Fruit fly (Drosophila melanogaster) whole organism, embryonic: ENCODE results near the gene Ugt305A1.
A peak's percentile ranks its signal among the peaks of the same experiment; 100 is the strongest.

ENCODE experiments used
- B-H2 ChIP-seq: fragments of 200-800 bp; sonication (Bioruptor generic); optimal IDR thresholded peaks from 2 replicates; lab custom pipeline; 2018; ENCODE audit warnings: missing biosample characterization, mild to moderate bottlenecking, missing genetic modification characterization
- CG10366 ChIP-seq: fragments of 200-800 bp; sonication (Bioruptor generic); IDR thresholded peaks from 2 replicates; pipeline ENCODE4 v1.3.6; 2022; ENCODE audit warnings: missing biosample characterization, missing genetic modification characterization
- CG11085 ChIP-seq: fragments of 200-800 bp; sonication (Bioruptor generic); IDR thresholded peaks from 2 replicates; pipeline ENCODE4 v1.3.6; 2022; ENCODE audit warnings: missing biosample characterization, missing genetic modification characterization
- CG11247 ChIP-seq: fragments of 200-800 bp; sonication (Bioruptor generic); IDR thresholded peaks from 2 replicates; pipeline ENCODE4 v1.3.6; 2022; ENCODE audit warnings: missing biosample characterization, missing genetic modification characterization
- CG11504 ChIP-seq: fragments of 200-800 bp; sonication (Bioruptor generic); optimal IDR thresholded peaks from 3 replicates; lab custom pipeline; 2019; ENCODE audit warnings: missing biosample characterization, mild to moderate bottlenecking, missing genetic modification characterization, moderate library complexity
- CG12391 ChIP-seq: fragments of 200-800 bp; sonication (Bioruptor generic); optimal IDR thresholded peaks from 3 replicates; lab custom pipeline; 2018; ENCODE audit warnings: missing biosample characterization, mild to moderate bottlenecking, missing genetic modification characterization, moderate library complexity
- CG13296 ChIP-seq: fragments of 200-800 bp; sonication (Bioruptor generic); optimal IDR thresholded peaks from 3 replicates; lab custom pipeline; 2018; ENCODE audit warnings: missing biosample characterization, mild to moderate bottlenecking, missing genetic modification characterization
- CG14014 ChIP-seq: fragments of 200-800 bp; sonication (Bioruptor generic); IDR thresholded peaks from 2 replicates; pipeline ENCODE4 v1.3.6; 2022; ENCODE audit warnings: missing biosample characterization, missing genetic modification characterization
- CG14667 ChIP-seq: fragments of 200-800 bp; sonication (Bioruptor generic); IDR thresholded peaks from 2 replicates; pipeline ENCODE4 v1.3.6; 2022; ENCODE audit warnings: missing biosample characterization, missing genetic modification characterization
- CG14710 ChIP-seq: fragments of 200-800 bp; sonication (Bioruptor generic); optimal IDR thresholded peaks from 3 replicates; lab custom pipeline; 2019; ENCODE audit warnings: missing biosample characterization, mild to moderate bottlenecking, missing genetic modification characterization, moderate library complexity
- CG16779 ChIP-seq: fragments of 200-800 bp; sonication (Bioruptor generic); IDR thresholded peaks from 2 replicates; pipeline ENCODE4 v1.3.6; 2022; ENCODE audit warnings: missing biosample characterization, missing genetic modification characterization
- CG18599 ChIP-seq: fragments of 200-800 bp; sonication (Bioruptor generic); optimal IDR thresholded peaks from 3 replicates; lab custom pipeline; 2017; ENCODE audit warnings: missing biosample characterization, missing genetic modification characterization, mild to moderate bottlenecking, moderate library complexity, missing genetic modification reagents
- CG30020 ChIP-seq: fragments of 200-800 bp; optimal IDR thresholded peaks from 2 replicates; lab custom pipeline; 2019; ENCODE audit warnings: missing biosample characterization, mild to moderate bottlenecking, missing genetic modification characterization, moderate library complexity
- CG3281 ChIP-seq: fragments of 200-800 bp; sonication (Bioruptor generic); optimal IDR thresholded peaks from 3 replicates; lab custom pipeline; 2017; ENCODE audit warnings: missing biosample characterization, mild to moderate bottlenecking, missing genetic modification characterization
- CG33557 ChIP-seq: fragments of 200-800 bp; sonication (Bioruptor generic); optimal IDR thresholded peaks from 2 replicates; lab custom pipeline; 2019; ENCODE audit warnings: missing biosample characterization, mild to moderate bottlenecking, missing genetic modification characterization, moderate library complexity
- CG4328 ChIP-seq: fragments of 200-800 bp; sonication (Bioruptor generic); optimal IDR thresholded peaks from 3 replicates; lab custom pipeline; 2017; ENCODE audit warnings: missing biosample characterization, missing genetic modification reagents, missing genetic modification characterization
- CG6654 ChIP-seq: fragments of 200-800 bp; sonication (Bioruptor generic); optimal IDR thresholded peaks from 2 replicates; lab custom pipeline; 2017; ENCODE audit warnings: missing biosample characterization, mild to moderate bottlenecking, missing genetic modification characterization
- CG6689 ChIP-seq: fragments of 200-800 bp; sonication (Bioruptor generic); IDR thresholded peaks from 2 replicates; pipeline ENCODE4 v1.3.6; 2022; ENCODE audit warnings: missing biosample characterization, missing genetic modification characterization
- CG6791 ChIP-seq: fragments of 200-800 bp; sonication (Bioruptor generic); IDR thresholded peaks from 3 replicates; pipeline ENCODE4 v1.3.6; 2022; ENCODE audit warnings: missing biosample characterization, missing genetic modification characterization; ENCODE audit not compliant: partially characterized antibody
- CG6854 ChIP-seq: fragments of 200-800 bp; sonication (Bioruptor generic); optimal IDR thresholded peaks from 3 replicates; lab custom pipeline; 2017; ENCODE audit warnings: missing biosample characterization, mild to moderate bottlenecking, missing genetic modification characterization
- CG8281 ChIP-seq: fragments of 200-800 bp; sonication (Bioruptor generic); optimal IDR thresholded peaks from 2 replicates; lab custom pipeline; 2018; ENCODE audit warnings: missing biosample characterization, mild to moderate bottlenecking, missing genetic modification characterization, moderate library complexity
- CG8290 ChIP-seq, 3 experiments: fragments of 200-800 bp; sonication (Bioruptor generic); optimal IDR thresholded peaks; 2 replicates each; lab custom pipeline; 2016 to 2019; ENCODE audit warnings: missing biosample characterization in 3 of 3, missing genetic modification characterization in 3 of 3, mild to moderate bottlenecking in 2 of 3, moderate library complexity in 1 of 3
- Camta ChIP-seq: fragments of 200-800 bp; sonication (Bioruptor generic); optimal IDR thresholded peaks from 2 replicates; lab custom pipeline; 2016; ENCODE audit warnings: missing biosample characterization, missing genetic modification characterization
- CkIIα-i1 ChIP-seq: fragments of 200-800 bp; sonication (Bioruptor generic); IDR thresholded peaks from 2 replicates; pipeline ENCODE4 v1.3.6; 2022; ENCODE audit warnings: missing biosample characterization, missing genetic modification characterization
- D19B ChIP-seq: fragments of 200-800 bp; sonication (Bioruptor generic); optimal IDR thresholded peaks from 2 replicates; lab custom pipeline; 2017; ENCODE audit warnings: missing biosample characterization, mild to moderate bottlenecking, missing genetic modification characterization
- Dbx ChIP-seq: fragments of 200-800 bp; sonication (Bioruptor generic); IDR thresholded peaks from 3 replicates; pipeline ENCODE4 v1.3.6; 2022; ENCODE audit warnings: missing biosample characterization, missing genetic modification characterization
- Deaf1 ChIP-seq: fragments of 200-800 bp; optimal IDR thresholded peaks from 3 replicates; lab custom pipeline; 2019; ENCODE audit warnings: missing biosample characterization, mild to moderate bottlenecking, missing genetic modification characterization, moderate library complexity
- Dp ChIP-seq: fragments of 200-800 bp; sonication (Bioruptor generic); optimal IDR thresholded peaks from 2 replicates; lab custom pipeline; 2018; ENCODE audit warnings: missing biosample characterization, mild to moderate bottlenecking, missing genetic modification characterization, moderate library complexity
- Drgx ChIP-seq: fragments of 200-800 bp; sonication (Bioruptor generic); IDR thresholded peaks from 2 replicates; pipeline ENCODE4 v1.3.6; 2022; ENCODE audit warnings: missing biosample characterization, missing genetic modification characterization
- HmgZ ChIP-seq: fragments of 200-800 bp; sonication (Bioruptor generic); optimal IDR thresholded peaks from 2 replicates; lab custom pipeline; 2018; ENCODE audit warnings: missing biosample characterization, mild to moderate bottlenecking, missing genetic modification characterization
- Mad ChIP-seq: fragments of 200-800 bp; sonication (Bioruptor generic); optimal IDR thresholded peaks from 2 replicates; lab custom pipeline; 2016; ENCODE audit warnings: missing biosample characterization, missing genetic modification characterization
- NC2α ChIP-seq: fragments of 200-800 bp; sonication (Bioruptor generic); optimal IDR thresholded peaks from 2 replicates; lab custom pipeline; 2016; ENCODE audit warnings: missing biosample characterization, missing genetic modification characterization
- NfI ChIP-seq: fragments of 200-800 bp; sonication (Bioruptor generic); optimal IDR thresholded peaks from 3 replicates; lab custom pipeline; 2018; ENCODE audit warnings: missing biosample characterization, mild to moderate bottlenecking, missing genetic modification characterization, moderate library complexity
- Ssrp ChIP-seq: fragments of 200-800 bp; sonication (Bioruptor generic); optimal IDR thresholded peaks from 2 replicates; lab custom pipeline; 2018; ENCODE audit warnings: missing biosample characterization, mild to moderate bottlenecking, missing genetic modification characterization, moderate library complexity
- TFAM ChIP-seq: fragments of 200-800 bp; sonication (Bioruptor generic); optimal IDR thresholded peaks from 2 replicates; lab custom pipeline; 2017; ENCODE audit warnings: missing biosample characterization, missing genetic modification characterization, inconsistent platforms
- al ChIP-seq: fragments of 200-800 bp; sonication (Bioruptor generic); IDR thresholded peaks from 2 replicates; pipeline ENCODE4 v1.3.6; 2022; ENCODE audit warnings: missing biosample characterization, missing genetic modification characterization
- aop ChIP-seq: fragments of 200-800 bp; sonication (Bioruptor generic); IDR thresholded peaks from 2 replicates; pipeline ENCODE4 v1.3.6; 2022; ENCODE audit warnings: missing biosample characterization, missing genetic modification characterization
- chn ChIP-seq: fragments of 200-800 bp; sonication (Bioruptor generic); optimal IDR thresholded peaks from 2 replicates; lab custom pipeline; 2016; ENCODE audit warnings: missing biosample characterization, missing genetic modification characterization
- h ChIP-seq: fragments of >200 bp; optimal IDR thresholded peaks from 2 replicates; lab custom pipeline; 2017
- otp ChIP-seq: fragments of 200-800 bp; sonication (Bioruptor generic); IDR thresholded peaks from 3 replicates; pipeline ENCODE4, ENCODE4 v1.3.6; 2022; ENCODE audit warnings: missing biosample characterization, missing genetic modification characterization
- pb ChIP-seq: fragments of 200-800 bp; sonication (Bioruptor generic); optimal IDR thresholded peaks from 3 replicates; lab custom pipeline; 2016; ENCODE audit warnings: missing biosample characterization, missing genetic modification characterization
- pzg ChIP-seq: fragments of 200-800 bp; sonication (Bioruptor generic); optimal IDR thresholded peaks from 3 replicates; lab custom pipeline; 2018; ENCODE audit warnings: missing biosample characterization, mild to moderate bottlenecking, missing genetic modification characterization, moderate library complexity
- ranshi ChIP-seq: fragments of 200-800 bp; sonication (Bioruptor generic); IDR thresholded peaks from 2 replicates; pipeline ENCODE4 v1.3.6; 2022; ENCODE audit warnings: missing biosample characterization, missing genetic modification characterization
- slbo ChIP-seq: fragments of 200-800 bp; sonication (Bioruptor generic); IDR thresholded peaks from 2 replicates; pipeline ENCODE4 v1.3.6; 2022; ENCODE audit warnings: missing biosample characterization, missing genetic modification characterization
- slou ChIP-seq: fragments of 200-800 bp; sonication (Bioruptor generic); optimal IDR thresholded peaks from 3 replicates; lab custom pipeline; 2016; ENCODE audit warnings: missing biosample characterization, missing genetic modification characterization
- slp2 ChIP-seq: fragments of 200-800 bp; sonication (Bioruptor generic); optimal IDR thresholded peaks from 2 replicates; lab custom pipeline; 2016; ENCODE audit warnings: missing biosample characterization, missing genetic modification characterization
- trh ChIP-seq: fragments of 200-800 bp; sonication (Bioruptor generic); optimal IDR thresholded peaks from 2 replicates; lab custom pipeline; 2016; ENCODE audit warnings: missing biosample characterization, missing genetic modification characterization
- unpg ChIP-seq: fragments of 200-800 bp; sonication (Bioruptor generic); optimal IDR thresholded peaks from 3 replicates; lab custom pipeline; 2018; ENCODE audit warnings: missing biosample characterization, mild to moderate bottlenecking, missing genetic modification characterization, moderate library complexity
- vfl ChIP-seq: fragments of 200-800 bp; sonication (Bioruptor generic); optimal IDR thresholded peaks from 2 replicates; lab custom pipeline; 2016; ENCODE audit warnings: missing biosample characterization, missing genetic modification characterization
- yki ChIP-seq: fragments of >200 bp; optimal IDR thresholded peaks from 3 replicates; lab custom pipeline; 2018

Ugt305A1 gene

DNA sequence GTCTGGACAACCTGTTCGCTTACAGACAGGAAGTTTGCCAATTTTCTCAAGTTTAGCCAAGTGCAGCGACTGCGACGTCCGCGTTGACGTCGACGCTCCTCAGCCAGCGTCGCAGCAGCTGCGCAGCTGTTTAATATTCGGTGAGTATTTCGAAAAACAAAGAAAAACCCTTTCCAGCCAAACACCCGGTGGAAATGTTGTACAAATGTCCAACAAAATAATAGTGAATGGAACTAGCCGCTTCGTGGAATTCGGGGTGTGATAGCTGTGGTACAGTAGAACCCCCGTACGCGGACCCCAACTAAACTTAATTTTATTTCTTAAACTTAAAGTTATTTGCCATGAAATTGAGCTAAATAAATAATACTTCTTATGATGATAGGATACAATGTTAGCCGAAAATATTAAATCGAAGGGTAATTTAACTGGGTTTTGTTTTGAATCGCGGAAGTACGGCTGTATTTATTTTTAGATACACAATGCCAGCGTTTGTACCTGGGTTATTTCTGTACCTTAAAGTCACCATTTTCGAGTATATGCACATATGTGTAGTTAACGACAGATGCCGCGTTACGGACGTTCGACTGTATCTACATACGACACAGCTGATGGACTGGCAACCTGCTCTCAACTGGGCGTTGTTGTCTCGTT is 49.4 kb downstream of the Ugt305A1 start (continued):
- peak; percentile 38 for TF ChIP-seq NC2α
- no peak for TF ChIP-seq TFAM (GFP tag; lab: Kevin White, UChicago)
- TF ChIP-seq yki (lab: Kevin White, UChicago) = no peak
- peak; percentile 38; the same call in 1 of the 2 replicates for TF ChIP-seq CG14667 (GFP tag; lab: Robert Waterston, UW)
- peak; percentile 58 for TF ChIP-seq CG10366 (GFP tag; lab: Robert Waterston, UW)
- TF ChIP-seq CG6689 (GFP tag; lab: Robert Waterston, UW) = peak; percentile 57; the same call in 1 of the 2 replicates
- TF ChIP-seq chn = peak; percentile 58
- TF ChIP-seq D19B (GFP tag; lab: Kevin White, UChicago) = peak; percentile 60
- TF ChIP-seq trh = no peak
- peak; percentile 61 for TF ChIP-seq CG6654 (GFP tag; lab: Kevin White, UChicago)
- peak; percentile 85 for TF ChIP-seq CG11504 (tag; lab: Kevin White, UChicago)
- TF ChIP-seq CG12391 (tag; lab: Kevin White, UChicago) = peak; percentile 81
- peak; percentile 74 for TF ChIP-seq pb
- TF ChIP-seq CG14014 (GFP tag; lab: Robert Waterston, UW) = peak; percentile 44; the same call in 1 of the 2 replicates
- peak; percentile 62; the same call in 2 of the 3 replicates for TF ChIP-seq Dbx (GFP tag; lab: Robert Waterston, UW)
- peak; percentile 77 for TF ChIP-seq CG3281 (GFP tag; lab: Kevin White, UChicago)
- peak; percentile 79 for TF ChIP-seq CG13296
- peak; percentile 45 for TF ChIP-seq CG8281 (tag; lab: Kevin White, UChicago)
- TF ChIP-seq NfI (GFP tag; lab: Kevin White, UChicago) = peak; percentile 54
- TF ChIP-seq otp (GFP tag; lab: Robert Waterston, UW) = peak; percentile 43; the same call in 1 of the 3 replicates
- TF ChIP-seq Dp (GFP tag; lab: Kevin White, UChicago) = no peak
- peak; percentile 74 for TF ChIP-seq CG18599 (GFP tag; lab: Kevin White, UChicago)
- no peak for TF ChIP-seq CG16779 (GFP tag; lab: Robert Waterston, UW)
- no peak for TF ChIP-seq B-H2 (GFP tag; lab: Kevin White, UChicago)
- TF ChIP-seq Camta = peak; percentile 78
- peak; percentile 67 for TF ChIP-seq Drgx (GFP tag; lab: Robert Waterston, UW)
- TF ChIP-seq CG11247 = peak; percentile 33; the same call in 1 of the 2 replicates
- no peak for TF ChIP-seq vfl
- TF ChIP-seq CG11085 (GFP tag; lab: Robert Waterston, UW) = no peak
- TF ChIP-seq CG8290 (GFP tag; optimal IDR thresholded peaks at IDR 0.05; lab: Kevin White, UChicago) = peak; percentile 64
- peak in 1 of 2 experiments; percentile 50 for TF ChIP-seq CG8290 (tag; optimal IDR thresholded peaks at IDR 0.05; lab: Kevin White, UChicago)
- TF ChIP-seq Deaf1 (tag; lab: Kevin White, UChicago) = peak; percentile 40
- peak; percentile 74 for TF ChIP-seq CG14710
- no peak for TF ChIP-seq h (lab: Kevin White, UChicago)
- no peak for TF ChIP-seq aop (GFP tag; lab: Robert Waterston, UW)
- TF ChIP-seq slou (GFP tag; lab: Kevin White, UChicago) = peak; percentile 20
- TF ChIP-seq CG30020 = peak; percentile 32
- TF ChIP-seq ranshi (GFP tag; lab: Robert Waterston, UW) = 0 out of 2 replicates have a peak, but pooled peaks have one; percentile 36
- TF ChIP-seq CG6854 (GFP tag; lab: Kevin White, UChicago) = peak; percentile 5
- TF ChIP-seq CG4328 (GFP tag; lab: Kevin White, UChicago) = peak; percentile 37
- peak; percentile 59 for TF ChIP-seq CG33557 (GFP tag; lab: Kevin White, UChicago)
- TF ChIP-seq slbo (GFP tag; lab: Robert Waterston, UW) = peak; percentile 65
- peak; percentile 69 for TF ChIP-seq unpg
- no peak for TF ChIP-seq Mad (GFP tag; lab: Kevin White, UChicago)
- TF ChIP-seq pzg (GFP tag; lab: Kevin White, UChicago) = no peak
- TF ChIP-seq al (GFP tag; lab: Robert Waterston, UW) = 0 out of 2 replicates have a peak, but pooled peaks have one; percentile 18
- TF ChIP-seq CkIIα-i1 = no peak
- TF ChIP-seq HmgZ = peak; percentile 58
- TF ChIP-seq CG6791 (GFP tag; lab: Robert Waterston, UW) = no peak
- peak; percentile 61 for TF ChIP-seq slp2 (GFP tag; lab: Kevin White, UChicago)
- TF ChIP-seq Ssrp (tag; lab: Kevin White, UChicago) = peak; percentile 70
